Worm (Caenorhabditis elegans): ENCODE measurements around the gene zipt-7.1.

zipt-7.1 gene

ce11 chrIV:17263714-17264113 lies 24.2 kb downstream of the zipt-7.1 start:
- TF ChIP-seq lsy-12 (tag; optimal IDR thresholded peaks at IDR 0.05) (no peak), nhr-23 (tag; optimal IDR thresholded peaks at IDR 0.05) (peak; percentile 56), ama-1 (optimal IDR thresholded peaks at IDR 0.05) (no peak), nhr-76 (tag; optimal IDR thresholded peaks at IDR 0.05) (peak; percentile 85), ZK546.5 (tag; optimal IDR thresholded peaks at IDR 0.05) (no peak), ceh-9 (tag; optimal IDR thresholded peaks at IDR 0.05) (no peak), pha-4 (tag; optimal IDR thresholded peaks at IDR 0.05) (peak; percentile 64), nhr-237 (tag; optimal IDR thresholded peaks at IDR 0.05) (no peak), unc-39 (tag; optimal IDR thresholded peaks at IDR 0.05) (no peak), nhr-25 (tag; optimal IDR thresholded peaks at IDR 0.05) (no peak), nhr-11 (tag; optimal IDR thresholded peaks at IDR 0.05) (no peak), mml-1 (tag; optimal IDR thresholded peaks at IDR 0.05) (no peak), elt-1 (tag; optimal IDR thresholded peaks at IDR 0.05) (no peak), egl-5 (tag; optimal IDR thresholded peaks at IDR 0.05) (no peak), nhr-28 (tag; optimal IDR thresholded peaks at IDR 0.05) (no peak), jun-1 (tag; optimal IDR thresholded peaks at IDR 0.05) (peak; percentile 10), nhr-43 (tag; optimal IDR thresholded peaks at IDR 0.05; ENCODE audit: poor library complexity, severe bottlenecking) (peak; percentile 28), lin-39 (tag; optimal IDR thresholded peaks at IDR 0.05) (no peak), ceh-16 (tag; optimal IDR thresholded peaks at IDR 0.05) (no peak), nhr-77 (tag; optimal IDR thresholded peaks at IDR 0.05) (no peak), elt-2 (tag; optimal IDR thresholded peaks at IDR 0.05) (peak; percentile 96), pqm-1 (tag; optimal IDR thresholded peaks at IDR 0.05) (peak; percentile 93), nfya-1 (tag; optimal IDR thresholded peaks at IDR 0.05; ENCODE audit: insufficient read depth) (peak; percentile 28), skn-1 (tag; optimal IDR thresholded peaks at IDR 0.05) (no peak)

- no peak for TF ChIP-seq snpc-4 (tag; optimal IDR thresholded peaks at IDR 0.05)
- TF ChIP-seq pha-4 (tag; optimal IDR thresholded peaks at IDR 0.05) = no peak
- no peak for TF ChIP-seq unc-62 (GFP tag; optimal IDR thresholded peaks at IDR 0.05)
- TF ChIP-seq hmg-11 (tag; optimal IDR thresholded peaks at IDR 0.05) = no peak
- TF ChIP-seq nhr-12 (tag; optimal IDR thresholded peaks at IDR 0.05) = no peak
- TF ChIP-seq zag-1 (tag; optimal IDR thresholded peaks at IDR 0.05) = no peak
- no peak for TF ChIP-seq egl-5 (tag; optimal IDR thresholded peaks at IDR 0.05)
Measured at ce11 chrIV:17262385-17262784, 25.6 kb downstream of the zipt-7.1 start, which contains the start of gene ZK550.6. TSS of gene ZK550.6 (minus strand) at chrIV:17262485.

ce11 chrIV:17259310-17259709 lies 28.6 kb downstream of the zipt-7.1 start, which contains the start of gene phyh-1:
TSS of gene phyh-1 (minus strand) at chrIV:17259410.
- TF ChIP-seq ztf-4 (tag; optimal IDR thresholded peaks at IDR 0.05) (no peak), R02D3.7 (tag; optimal IDR thresholded peaks at IDR 0.05) (no peak), jun-1 (tag; optimal IDR thresholded peaks at IDR 0.05) (no peak), sea-2 (GFP tag; optimal IDR thresholded peaks at IDR 0.05) (no peak), mml-1 (tag; optimal IDR thresholded peaks at IDR 0.05) (no peak), ZK546.5 (tag; optimal IDR thresholded peaks at IDR 0.05) (no peak), nhr-12 (tag; optimal IDR thresholded peaks at IDR 0.05) (no peak), nhr-25 (tag; optimal IDR thresholded peaks at IDR 0.05) (no peak), fkh-2 (tag; optimal IDR thresholded peaks at IDR 0.05) (no peak), pha-4 (tag; optimal IDR thresholded peaks at IDR 0.05) (no peak), nhr-77 (tag; optimal IDR thresholded peaks at IDR 0.05) (no peak), lin-39 (tag; optimal IDR thresholded peaks at IDR 0.05) (no peak), lin-15B (tag; optimal IDR thresholded peaks at IDR 0.05) (no peak), aly-2 (tag; optimal IDR thresholded peaks at IDR 0.05) (no peak), nhr-67 (tag; optimal IDR thresholded peaks at IDR 0.05) (no peak), ceh-16 (tag; optimal IDR thresholded peaks at IDR 0.05) (no peak), elt-1 (tag; optimal IDR thresholded peaks at IDR 0.05) (no peak), ama-1 (optimal IDR thresholded peaks at IDR 0.05) (no peak)

DNA sequence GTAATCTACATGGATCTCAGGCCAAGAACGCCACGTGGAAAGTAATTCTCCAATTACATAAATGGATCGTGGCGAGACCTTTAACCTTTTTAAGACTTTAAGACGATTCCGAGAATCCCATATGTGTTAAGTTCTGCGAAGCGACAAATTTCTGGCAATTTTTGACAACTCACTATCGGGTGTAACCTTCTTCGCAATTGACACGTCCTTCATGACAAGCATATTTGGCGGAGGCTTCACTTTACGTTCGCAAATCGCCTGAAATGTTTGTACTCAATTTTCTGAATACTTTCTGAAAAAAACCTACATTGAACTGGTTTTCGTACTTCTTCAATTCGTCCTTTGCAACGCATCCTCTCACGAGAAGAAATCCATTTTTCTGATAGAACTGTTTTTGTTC lies 29.1 kb downstream of the zipt-7.1 start:
- TF ChIP-seq lsy-12 (tag; optimal IDR thresholded peaks at IDR 0.05) (no peak), sea-2 (GFP tag; optimal IDR thresholded peaks at IDR 0.05) (no peak), ceh-82 (tag; optimal IDR thresholded peaks at IDR 0.05) (no peak), nhr-28 (tag; optimal IDR thresholded peaks at IDR 0.05) (no peak), elt-3 (tag; optimal IDR thresholded peaks at IDR 0.05) (no peak), nhr-12 (tag; optimal IDR thresholded peaks at IDR 0.05) (no peak), nhr-67 (tag; optimal IDR thresholded peaks at IDR 0.05) (no peak), ZK546.5 (tag; optimal IDR thresholded peaks at IDR 0.05) (no peak), ceh-16 (tag; optimal IDR thresholded peaks at IDR 0.05) (no peak), zag-1 (tag; optimal IDR thresholded peaks at IDR 0.05) (no peak), unc-39 (tag; optimal IDR thresholded peaks at IDR 0.05) (no peak), fkh-10 (GFP tag; optimal IDR thresholded peaks at IDR 0.05) (no peak), nhr-11 (tag; optimal IDR thresholded peaks at IDR 0.05) (no peak), egl-5 (tag; optimal IDR thresholded peaks at IDR 0.05) (no peak), lin-39 (tag; optimal IDR thresholded peaks at IDR 0.05) (no peak), daf-12 (tag; optimal IDR thresholded peaks at IDR 0.05) (no peak)

Measured in whole organism, L3 larva.